Worm (Caenorhabditis elegans): ENCODE measurements around the gene C05C8.7.

C05C8.7 gene

DNA sequence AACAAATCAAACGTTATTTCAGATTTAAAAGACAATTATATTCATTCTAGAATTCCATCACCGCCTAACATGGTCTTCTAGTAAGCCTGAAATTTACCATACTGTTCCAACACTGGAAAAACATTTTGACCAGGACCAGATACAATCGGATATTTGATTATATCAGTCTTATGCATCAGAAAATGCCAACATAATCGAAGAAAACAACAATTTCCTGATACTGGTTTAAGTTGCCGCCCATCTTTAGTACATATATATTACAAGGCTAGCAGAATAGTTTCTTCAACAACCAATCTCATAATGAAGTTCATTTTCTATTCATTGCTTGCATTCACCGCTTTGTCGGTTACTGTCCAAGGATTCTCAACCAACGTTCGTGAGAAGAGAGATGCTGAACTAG lies 12.1 kb upstream of the C05C8.7 start, which contains the start of gene C13A2.12:
TSS of gene C13A2.12 (plus strand) at position 301 of the 400 bp plus-strand sequence.
- TF ChIP-seq lin-54 (GFP tag; optimal IDR thresholded peaks at IDR 0.05) (no peak), ceh-27 (GFP tag; optimal IDR thresholded peaks at IDR 0.05) (no peak), sptf-2 (GFP tag; optimal IDR thresholded peaks at IDR 0.05) (no peak)

DNA sequence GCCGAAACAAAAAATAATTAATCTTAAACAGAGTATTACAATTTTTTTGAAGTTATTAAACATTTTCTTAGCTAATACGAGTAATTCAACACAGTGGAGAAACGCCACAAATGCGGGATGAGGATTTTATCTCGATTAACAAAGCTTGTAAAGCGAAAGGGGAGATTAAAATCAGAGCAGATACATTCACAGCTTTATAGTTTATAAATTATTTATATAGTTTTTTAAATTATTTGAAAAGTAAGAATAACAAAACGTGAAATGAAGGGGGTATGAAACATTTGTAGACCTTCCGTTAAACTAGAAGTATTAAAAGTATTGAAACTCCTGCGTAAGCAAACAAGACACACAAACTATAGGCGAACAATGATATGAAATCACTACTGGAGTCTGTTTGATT lies 8.2 kb upstream of the C05C8.7 start, which contains the start of gene C05C8.8:
TSS of gene C05C8.8 (minus strand) at position 101 of the 400 bp plus-strand sequence.
- TF ChIP-seq T07F8.4 (tag; optimal IDR thresholded peaks at IDR 0.05) (no peak), hmg-1.2 (GFP tag; IDR thresholded peaks at IDR 0.05) (no peak), zfh-2 (GFP tag; conservative IDR thresholded peaks at IDR 0.05) (no peak), snpc-1.3 (tag; optimal IDR thresholded peaks at IDR 0.05; ENCODE audit: insufficient read depth) (no peak), zim-3 (tag; optimal IDR thresholded peaks at IDR 0.05) (no peak), unc-130 (GFP tag; optimal IDR thresholded peaks at IDR 0.05) (no peak), aptf-2 (GFP tag; conservative IDR thresholded peaks at IDR 0.05) (no peak), nhr-90 (tag; optimal IDR thresholded peaks at IDR 0.05) (no peak), chd-7 (tag; optimal IDR thresholded peaks at IDR 0.05) (no peak), nfyb-1 (GFP tag; IDR thresholded peaks at IDR 0.05) (no peak), madf-3 (GFP tag; IDR thresholded peaks at IDR 0.05) (no peak), repo-1 (tag; optimal IDR thresholded peaks at IDR 0.05) (no peak), ztf-28 (GFP tag; IDR thresholded peaks at IDR 0.05) (no peak), mes-4 (tag; optimal IDR thresholded peaks at IDR 0.05) (no peak), tbx-9 (tag; optimal IDR thresholded peaks at IDR 0.05; ENCODE audit: borderline replicate concordance) (no peak), rcor-1 (GFP tag; IDR thresholded peaks at IDR 0.05) (no peak)

DNA sequence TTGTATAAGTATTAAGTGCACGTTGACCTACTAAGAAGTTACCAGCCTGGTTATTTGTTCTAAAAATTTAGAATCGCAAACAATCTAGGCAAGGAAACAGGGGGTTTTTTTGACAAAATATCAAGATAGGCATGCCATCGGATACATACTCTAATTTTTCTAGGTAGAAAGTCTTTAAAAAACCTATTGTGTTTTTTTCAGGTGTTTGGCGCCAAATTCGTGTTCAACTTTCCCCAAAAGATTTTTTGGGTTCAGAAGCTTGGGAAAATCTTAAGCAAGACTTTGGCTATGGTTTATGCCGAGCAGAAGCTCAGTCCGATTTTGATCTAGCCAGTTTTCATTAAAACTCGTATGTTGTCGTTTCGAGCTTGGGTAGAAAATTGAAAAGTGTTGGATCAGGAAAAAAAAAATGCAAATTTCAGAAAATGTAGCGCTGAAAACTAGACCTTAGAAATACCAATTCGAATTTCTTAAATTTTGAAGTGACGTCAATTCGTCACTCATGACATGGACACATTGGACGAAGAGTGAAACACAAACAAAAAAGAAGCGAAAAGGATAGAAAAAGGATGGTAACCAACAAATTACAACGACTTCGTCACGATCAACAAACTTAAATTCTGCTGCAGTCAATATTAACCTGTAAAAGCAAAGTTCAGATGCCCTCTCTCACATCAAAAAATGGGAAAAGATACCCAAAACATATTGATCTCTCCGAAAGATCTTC lies 1.5 kb upstream of the C05C8.7 start:
- TF ChIP-seq mxl-1 (tag; optimal IDR thresholded peaks at IDR 0.05), result no peak
- no peak for TF ChIP-seq akir-1 (GFP tag; optimal IDR thresholded peaks at IDR 0.05)
- no peak for TF ChIP-seq Y53F4B.3 (GFP tag; IDR thresholded peaks at IDR 0.05)
- no peak for TF ChIP-seq lin-35 (GFP tag; optimal IDR thresholded peaks at IDR 0.05)
- no peak for TF ChIP-seq nhr-90 (tag; optimal IDR thresholded peaks at IDR 0.05)
- no peak for TF ChIP-seq lin-26 (GFP tag; IDR thresholded peaks at IDR 0.05)
- TF ChIP-seq nfya-1 (tag; optimal IDR thresholded peaks at IDR 0.05; ENCODE audit: borderline replicate concordance, insufficient read depth), result no peak
- no peak for TF ChIP-seq ztf-28 (GFP tag; IDR thresholded peaks at IDR 0.05)
- TF ChIP-seq F49E8.2 (tag; optimal IDR thresholded peaks at IDR 0.05; ENCODE audit: insufficient read depth), result no peak
- TF ChIP-seq pbrm-1 (GFP tag; IDR thresholded peaks at IDR 0.05), result no peak
- TF ChIP-seq lsy-27 (tag; optimal IDR thresholded peaks at IDR 0.05; ENCODE audit: borderline replicate concordance, insufficient read depth), result no peak
- TF ChIP-seq atf-7 (tag; optimal IDR thresholded peaks at IDR 0.05), result no peak
- no peak for TF ChIP-seq aptf-3 (GFP tag; IDR thresholded peaks at IDR 0.05)
- no peak for TF ChIP-seq snpc-3.4 (tag; optimal IDR thresholded peaks at IDR 0.05)
- no peak for TF ChIP-seq C17E4.6 (GFP tag; IDR thresholded peaks at IDR 0.05)
- TF ChIP-seq let-607 (tag; optimal IDR thresholded peaks at IDR 0.05), result no peak

DNA sequence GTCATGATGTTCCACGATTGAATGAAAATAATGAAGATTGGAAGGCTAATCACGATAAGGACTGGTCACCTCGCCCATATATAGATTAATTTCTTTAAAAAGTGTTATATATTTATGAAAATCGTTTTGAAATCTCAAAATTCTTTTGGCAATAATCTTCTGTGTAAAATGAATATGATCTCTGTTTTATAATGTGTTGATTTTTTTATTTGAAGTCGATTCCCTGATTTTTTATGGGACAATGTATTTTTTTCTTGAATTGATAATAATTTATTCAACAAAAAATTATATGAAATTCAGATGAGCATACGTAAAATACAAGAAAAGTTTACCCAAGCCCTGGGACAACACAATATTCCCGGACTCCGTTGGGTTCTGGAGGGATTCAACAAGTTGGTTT lies 7.4 kb downstream of the C05C8.7 start, which contains the start of gene C05C8.1:
TSS of gene C05C8.1 (plus strand) at position 301 of the 400 bp plus-strand sequence.
- no peak for TF ChIP-seq B0261.1 (tag; optimal IDR thresholded peaks at IDR 0.05)
- no peak for TF ChIP-seq nhr-80 (tag; optimal IDR thresholded peaks at IDR 0.05)
